Fruit fly (Drosophila melanogaster): ENCODE results near the gene tna.

Gene tna

DNA sequence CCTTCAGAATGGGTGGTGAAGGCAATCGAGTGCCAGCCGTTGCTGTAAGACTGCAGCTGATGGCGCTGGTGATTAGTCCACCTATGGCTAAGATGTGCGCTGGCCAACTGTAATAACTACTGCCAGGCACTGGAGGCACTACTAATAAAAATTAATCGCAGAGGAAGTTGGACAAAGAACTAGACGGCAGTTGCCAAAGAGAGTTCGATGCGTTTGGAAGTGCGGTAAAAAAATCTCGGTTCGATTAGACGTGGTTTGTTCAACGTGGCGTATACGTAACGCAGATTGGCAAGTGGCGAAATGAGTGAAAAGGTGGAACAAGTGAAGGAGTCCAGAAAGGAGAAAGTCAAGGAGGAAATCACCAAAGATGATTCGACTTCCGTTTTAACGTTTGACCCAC lies at the start of gene tna:
Gene tna, plus strand, starts transcription at position 301 of the 400 bp plus-strand sequence.
- TF ChIP-seq psq (optimal IDR thresholded peaks at IDR 0.05) (no peak), ttk (optimal IDR thresholded peaks at IDR 0.05) (no peak), insv (optimal IDR thresholded peaks at IDR 0.05) (no peak), h (optimal IDR thresholded peaks at IDR 0.05) (no peak), Sin3A (optimal IDR thresholded peaks at IDR 0.05) (no peak), Myc (optimal IDR thresholded peaks at IDR 0.05) (no peak)

DNA sequence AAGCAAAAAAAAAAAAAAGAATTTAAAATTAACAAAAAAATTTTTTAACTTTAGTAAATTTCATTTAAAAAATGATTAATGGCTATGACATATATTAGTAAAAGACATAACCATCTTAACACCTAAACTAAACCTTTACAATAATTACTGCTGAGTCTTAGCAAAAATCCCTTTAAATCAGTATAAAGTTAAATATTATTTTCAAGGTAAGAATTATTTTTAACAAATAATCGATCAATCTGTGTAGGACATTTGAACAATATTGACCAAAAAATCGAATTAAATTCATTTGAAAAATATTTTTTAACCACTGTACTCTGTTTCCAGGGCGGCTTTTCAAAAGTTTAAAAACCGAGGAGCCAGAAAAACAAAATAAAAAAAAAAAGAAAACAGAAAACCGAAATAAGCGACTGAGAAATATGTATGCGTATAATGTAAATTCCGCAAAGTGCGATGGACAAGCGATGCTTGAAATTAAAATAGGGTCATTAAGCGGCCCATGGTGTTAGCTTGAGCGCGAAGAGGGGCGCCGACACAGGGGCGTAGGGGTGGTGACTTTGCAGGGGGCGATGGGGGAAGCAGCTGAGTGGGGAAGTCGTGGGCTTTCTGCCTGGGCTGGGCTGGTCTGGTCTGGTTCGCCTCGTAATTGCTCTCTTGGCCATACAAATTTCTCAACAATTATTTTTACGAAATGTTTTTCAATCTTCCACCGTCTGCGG lies 49.2 kb upstream of the tna start:
- no peak for TF ChIP-seq Sin3A (optimal IDR thresholded peaks at IDR 0.05)
- no peak for TF ChIP-seq psq (optimal IDR thresholded peaks at IDR 0.05)
- no peak for TF ChIP-seq ttk (optimal IDR thresholded peaks at IDR 0.05)
- no peak for TF ChIP-seq h (optimal IDR thresholded peaks at IDR 0.05)
- TF ChIP-seq Myc (optimal IDR thresholded peaks at IDR 0.05) = no peak
- TF ChIP-seq insv (optimal IDR thresholded peaks at IDR 0.05) = no peak

DNA sequence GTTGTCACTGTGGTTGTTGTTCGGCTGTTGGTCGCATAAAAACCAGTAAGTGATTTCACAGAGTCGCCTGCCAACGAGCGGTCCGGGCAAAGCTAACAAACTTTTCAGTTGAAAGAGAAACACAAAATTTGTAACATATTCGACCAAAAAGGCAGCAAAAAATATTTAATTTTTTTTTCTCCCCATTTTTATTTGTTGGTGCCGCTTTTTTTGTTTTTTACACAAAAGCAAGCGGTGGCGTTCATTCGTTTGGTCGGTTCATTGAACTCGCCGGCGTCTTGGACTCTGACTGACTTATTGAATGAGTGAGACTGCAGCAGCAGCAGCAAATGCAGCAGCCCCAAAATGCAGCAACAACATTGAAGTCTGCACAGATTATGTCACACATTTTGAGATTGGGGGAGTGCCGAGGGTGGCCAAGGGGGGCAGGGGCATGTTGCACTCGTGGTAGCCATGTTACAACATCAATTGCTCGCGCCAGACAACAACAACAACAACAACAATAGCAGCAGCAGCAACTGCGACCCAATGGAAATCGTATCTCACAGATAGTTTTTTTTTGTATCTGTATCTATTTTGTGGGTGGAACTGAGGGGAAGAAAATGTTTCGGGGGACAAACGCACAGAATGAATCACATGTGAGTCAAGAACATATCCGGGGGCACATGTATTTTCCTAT lies 47.5 kb upstream of the tna start:
- TF ChIP-seq psq (optimal IDR thresholded peaks at IDR 0.05) = no peak

DNA sequence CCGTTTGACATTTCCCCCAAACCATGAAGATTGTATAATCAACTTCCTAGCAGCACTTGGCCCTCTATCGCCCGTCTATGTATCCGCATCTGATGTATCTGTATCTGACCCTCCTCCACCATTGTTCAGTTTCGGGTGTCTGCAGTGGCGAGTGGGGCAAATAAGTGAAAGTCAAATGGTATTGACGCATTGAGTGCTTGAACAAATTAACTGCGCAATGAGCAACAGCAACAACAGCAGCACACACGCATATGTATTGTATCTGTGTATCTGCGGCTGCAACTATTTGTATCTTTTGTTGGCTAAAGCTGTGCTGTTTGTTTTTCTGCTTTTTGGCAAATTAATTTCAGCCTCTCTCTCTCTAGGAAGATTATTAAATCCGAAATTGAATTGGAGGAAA lies 46.7 kb upstream of the tna start:
- no peak for TF ChIP-seq insv (optimal IDR thresholded peaks at IDR 0.05)
- no peak for TF ChIP-seq Myc (optimal IDR thresholded peaks at IDR 0.05)
- TF ChIP-seq psq (optimal IDR thresholded peaks at IDR 0.05) = no peak
- TF ChIP-seq h (optimal IDR thresholded peaks at IDR 0.05) = no peak
- TF ChIP-seq ttk (optimal IDR thresholded peaks at IDR 0.05) = no peak
- TF ChIP-seq Sin3A (optimal IDR thresholded peaks at IDR 0.05) = no peak

DNA sequence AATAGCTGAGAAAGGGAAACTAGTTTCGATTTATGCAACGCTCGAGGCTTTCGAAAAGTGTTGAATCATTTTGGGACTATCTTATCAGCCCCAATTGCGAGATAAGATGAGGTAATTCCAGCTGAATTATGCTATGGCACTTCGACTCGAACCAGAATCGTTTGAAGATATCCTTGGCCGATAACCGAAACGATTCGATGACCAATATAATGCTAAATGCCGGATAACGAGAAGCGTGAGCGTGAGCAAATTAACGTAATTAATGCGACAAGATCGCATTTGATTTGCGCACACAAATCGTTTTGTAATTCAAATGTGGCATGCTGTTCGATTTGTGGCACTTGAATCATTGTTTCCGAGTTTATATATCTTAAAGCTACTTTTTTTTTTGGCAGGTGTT lies 46.3 kb upstream of the tna start:
- TF ChIP-seq ttk (optimal IDR thresholded peaks at IDR 0.05) = no peak
- no peak for TF ChIP-seq insv (optimal IDR thresholded peaks at IDR 0.05)
- TF ChIP-seq psq (optimal IDR thresholded peaks at IDR 0.05) = no peak

DNA sequence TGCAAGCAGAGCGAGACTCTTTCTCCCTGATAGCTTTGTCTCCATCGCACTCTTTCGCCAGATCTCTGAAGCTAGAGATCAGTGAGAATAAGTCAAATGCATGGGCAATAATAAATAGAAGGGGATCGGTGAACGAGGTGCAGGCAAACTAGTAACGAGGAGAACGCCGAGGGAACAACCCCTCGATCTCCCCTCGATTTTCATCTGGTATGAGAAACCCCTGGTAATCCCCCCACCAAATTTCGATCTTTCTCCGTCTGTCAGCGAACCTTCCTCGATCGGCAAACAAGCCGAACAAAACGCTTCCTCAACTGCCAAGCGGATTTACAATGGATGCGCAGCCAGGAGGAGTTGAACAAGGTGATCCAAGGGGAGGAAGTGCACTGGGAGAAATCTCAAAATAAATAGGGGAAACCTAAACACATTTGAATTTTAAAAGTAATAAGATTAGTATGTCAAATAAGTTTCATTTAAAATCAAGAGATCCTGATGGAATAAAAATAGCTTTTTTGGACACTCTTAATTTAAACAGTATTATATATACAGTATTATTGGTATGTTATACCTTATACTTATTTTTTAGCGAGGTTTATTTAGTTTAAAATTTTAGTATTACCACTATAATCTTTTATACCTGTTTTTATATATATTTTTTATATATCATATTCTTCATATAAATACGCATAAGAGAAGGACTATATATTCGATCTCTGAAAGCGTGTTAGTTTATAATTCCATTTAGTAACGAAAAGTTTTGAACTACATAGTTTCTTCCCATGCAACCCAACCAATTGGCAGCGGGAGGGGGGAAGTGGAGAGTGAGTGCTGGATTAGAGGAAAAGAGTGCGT lies 43.4 kb upstream of the tna start:
- TF ChIP-seq ttk (optimal IDR thresholded peaks at IDR 0.05) (no peak), psq (optimal IDR thresholded peaks at IDR 0.05) (no peak), Myc (optimal IDR thresholded peaks at IDR 0.05) (no peak), h (optimal IDR thresholded peaks at IDR 0.05) (no peak), insv (optimal IDR thresholded peaks at IDR 0.05) (no peak), Sin3A (optimal IDR thresholded peaks at IDR 0.05) (no peak)

DNA sequence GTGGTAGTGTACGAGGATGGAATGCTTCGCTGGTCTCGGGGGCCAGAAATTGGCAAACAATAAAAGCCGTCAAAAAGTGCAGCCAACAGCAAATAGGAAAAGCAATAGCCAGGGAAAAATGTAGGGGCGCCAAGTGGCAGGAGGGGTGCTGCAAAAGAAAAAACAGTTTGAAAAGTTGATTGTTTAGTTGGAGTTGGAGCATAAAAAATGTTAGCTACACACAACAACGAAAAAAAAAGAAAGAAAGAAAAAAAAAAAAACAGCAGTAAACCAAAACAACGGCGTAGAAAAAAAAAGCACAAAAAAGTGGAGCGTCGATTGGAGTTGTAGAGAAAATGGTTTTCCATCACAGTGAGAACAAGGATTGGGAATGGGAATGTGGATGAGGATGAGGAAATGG lies 42.8 kb upstream of the tna start:
- TF ChIP-seq psq (optimal IDR thresholded peaks at IDR 0.05) (no peak), Sin3A (optimal IDR thresholded peaks at IDR 0.05) (no peak), Myc (optimal IDR thresholded peaks at IDR 0.05) (no peak), insv (optimal IDR thresholded peaks at IDR 0.05) (no peak)

DNA sequence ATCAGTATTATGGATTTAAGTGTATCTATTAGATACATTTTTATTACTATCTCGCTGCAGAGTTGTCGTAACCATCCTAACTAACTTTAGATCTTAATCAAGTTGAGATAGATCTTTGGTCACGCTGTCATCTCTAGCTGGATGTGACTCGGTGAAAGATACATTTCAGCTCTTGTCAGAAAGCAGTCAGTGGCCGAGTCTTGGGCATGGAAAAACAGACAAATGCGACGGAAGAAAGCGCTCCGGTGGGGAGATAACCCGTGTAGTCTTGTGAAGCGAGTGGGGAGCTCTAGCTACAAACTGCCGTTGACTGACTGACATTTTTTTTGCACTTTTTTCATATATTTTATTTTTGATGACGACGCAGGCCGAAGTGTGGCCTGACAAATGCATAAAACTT lies 42.1 kb upstream of the tna start:
- TF ChIP-seq Myc (optimal IDR thresholded peaks at IDR 0.05) = no peak
- TF ChIP-seq h (optimal IDR thresholded peaks at IDR 0.05) = no peak
- TF ChIP-seq Sin3A (optimal IDR thresholded peaks at IDR 0.05) = no peak
- TF ChIP-seq psq (optimal IDR thresholded peaks at IDR 0.05) = no peak
- TF ChIP-seq insv (optimal IDR thresholded peaks at IDR 0.05) = no peak
- no peak for TF ChIP-seq ttk (optimal IDR thresholded peaks at IDR 0.05)

DNA sequence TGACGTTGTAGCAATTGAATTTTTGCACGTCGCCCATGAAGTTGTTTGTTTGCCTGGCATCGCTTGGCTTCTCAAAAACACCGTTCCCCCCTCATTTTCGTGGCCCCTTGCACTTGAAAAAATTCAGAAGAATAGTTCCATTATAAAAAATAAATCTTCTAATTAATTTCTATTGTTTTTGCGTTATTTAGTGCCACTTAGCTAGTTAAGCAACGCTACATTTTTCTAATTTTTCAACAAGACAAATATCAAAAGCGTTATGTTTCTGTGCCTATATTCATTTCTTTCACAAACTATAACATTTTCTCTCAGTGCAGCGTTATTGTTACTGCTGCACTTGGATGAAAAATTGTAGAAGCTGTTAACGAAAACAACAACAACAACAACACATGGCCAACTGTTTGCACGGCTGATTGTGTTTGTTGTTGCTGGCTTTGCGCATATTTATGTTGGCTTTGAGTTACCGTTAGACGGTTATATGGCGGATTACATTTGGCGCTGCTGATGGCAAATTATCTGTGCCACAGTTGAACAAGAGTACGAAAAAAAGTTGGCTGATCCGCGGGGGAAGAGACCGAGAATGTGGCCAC lies 41.3 kb upstream of the tna start:
- TF ChIP-seq Sin3A (optimal IDR thresholded peaks at IDR 0.05) = no peak
- TF ChIP-seq ttk (optimal IDR thresholded peaks at IDR 0.05) = no peak
- TF ChIP-seq Myc (optimal IDR thresholded peaks at IDR 0.05) = no peak
- no peak for TF ChIP-seq insv (optimal IDR thresholded peaks at IDR 0.05)
- no peak for TF ChIP-seq psq (optimal IDR thresholded peaks at IDR 0.05)
- no peak for TF ChIP-seq h (optimal IDR thresholded peaks at IDR 0.05)

DNA sequence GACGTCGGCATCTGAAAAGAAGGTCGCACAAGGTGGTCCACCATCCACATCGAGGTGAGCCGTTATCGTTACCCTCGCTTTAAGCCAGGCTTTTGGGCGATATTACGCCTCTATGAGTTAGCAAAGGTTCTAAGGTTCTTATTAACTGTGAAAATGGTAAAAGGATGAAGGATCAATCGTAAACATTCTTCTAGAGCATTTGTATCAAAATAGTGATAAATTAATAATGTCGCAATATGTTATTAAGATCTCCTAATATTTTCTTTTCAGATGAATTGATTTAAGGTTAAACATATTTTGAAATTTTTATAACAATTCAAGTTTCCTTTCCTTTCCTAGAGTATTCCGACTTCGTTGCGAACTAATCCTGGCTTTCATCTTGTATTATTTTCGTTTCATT lies 39.4 kb upstream of the tna start:
- no peak for TF ChIP-seq Sin3A (optimal IDR thresholded peaks at IDR 0.05)
- TF ChIP-seq h (optimal IDR thresholded peaks at IDR 0.05) = no peak
- TF ChIP-seq insv (optimal IDR thresholded peaks at IDR 0.05) = no peak
- no peak for TF ChIP-seq psq (optimal IDR thresholded peaks at IDR 0.05)
- no peak for TF ChIP-seq Myc (optimal IDR thresholded peaks at IDR 0.05)
- no peak for TF ChIP-seq ttk (optimal IDR thresholded peaks at IDR 0.05)

DNA sequence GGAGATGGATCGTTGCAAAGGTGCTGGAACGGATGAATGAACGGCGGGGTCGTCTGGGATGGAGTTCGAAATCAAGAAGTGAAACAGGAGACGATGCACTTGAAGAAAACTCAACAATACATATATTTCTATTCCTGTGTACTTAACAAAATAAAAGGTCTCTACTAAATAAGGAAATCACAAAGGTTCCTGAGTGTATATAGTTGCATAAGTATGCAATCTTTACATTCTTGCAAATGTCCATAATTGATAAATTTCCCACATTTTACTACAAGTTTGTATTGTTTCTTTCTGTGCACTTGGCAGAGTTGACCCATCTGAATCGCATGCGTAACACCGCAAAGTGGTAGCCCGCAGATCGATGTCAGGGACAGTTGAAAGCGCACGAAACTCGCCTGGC lies 35.3 kb upstream of the tna start:
- TF ChIP-seq ttk (optimal IDR thresholded peaks at IDR 0.05) = no peak
- no peak for TF ChIP-seq Myc (optimal IDR thresholded peaks at IDR 0.05)
- TF ChIP-seq Sin3A (optimal IDR thresholded peaks at IDR 0.05) = no peak
- no peak for TF ChIP-seq h (optimal IDR thresholded peaks at IDR 0.05)
- TF ChIP-seq psq (optimal IDR thresholded peaks at IDR 0.05) = no peak
- TF ChIP-seq insv (optimal IDR thresholded peaks at IDR 0.05) = no peak

DNA sequence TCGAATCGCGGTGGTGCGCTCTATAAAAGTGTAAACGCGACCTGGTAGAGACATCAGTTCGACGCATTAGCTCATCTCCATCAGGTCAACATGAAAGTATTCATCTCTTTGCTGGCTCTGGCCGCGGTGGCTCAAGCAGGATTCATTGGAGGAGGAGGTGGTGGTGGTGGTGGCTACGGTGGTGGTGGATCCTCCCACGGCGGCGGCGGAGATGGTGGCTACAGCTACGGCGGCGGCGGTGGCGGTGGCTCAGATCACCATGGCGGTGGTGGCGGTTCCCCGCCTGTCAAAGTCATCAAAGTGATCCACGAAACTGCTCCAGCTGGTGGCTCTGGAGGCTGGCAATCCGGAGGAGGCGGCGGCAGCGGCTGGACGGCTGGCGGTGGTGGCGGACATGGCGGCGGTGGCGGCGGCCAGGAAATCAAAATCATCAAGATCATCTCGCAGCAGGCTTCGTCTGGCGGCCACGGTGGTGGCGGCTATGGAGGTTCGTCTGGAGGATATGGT lies 34.1 kb upstream of the tna start, which contains the start of gene CG12523:
Gene CG12523, plus strand, starts transcription at position 51 of the 507 bp plus-strand sequence.
- TF ChIP-seq Sin3A (optimal IDR thresholded peaks at IDR 0.05) (no peak), ttk (optimal IDR thresholded peaks at IDR 0.05) (no peak)
